Fruit fly (Drosophila melanogaster) whole organism: Measurements from ENCODE around the gene CG33111.

Experiments
- CG8478 ChIP-seq: fragments of >200 bp; optimal IDR thresholded peaks from 2 replicates; lab custom pipeline; 2018; ENCODE audit warnings: inconsistent platforms
- Dll ChIP-seq: fragments of >200 bp; optimal IDR thresholded peaks from 2 replicates; lab custom pipeline; 2017
- EcR ChIP-seq, 2 experiments: fragments of >200 bp; optimal IDR thresholded peaks; 2 replicates each; lab custom pipeline; 2017; ENCODE audit warnings: missing biosample characterization in 2 of 2, missing genetic modification characterization in 2 of 2, missing genetic modification reagents in 2 of 2
- psq ChIP-seq: fragments of >200 bp; optimal IDR thresholded peaks from 2 replicates; lab custom pipeline; 2017
- usp ChIP-seq: fragments of >200 bp; optimal IDR thresholded peaks from 2 replicates; lab custom pipeline; 2017; ENCODE audit warnings: missing biosample characterization, missing genetic modification characterization, mixed read lengths

DNA sequence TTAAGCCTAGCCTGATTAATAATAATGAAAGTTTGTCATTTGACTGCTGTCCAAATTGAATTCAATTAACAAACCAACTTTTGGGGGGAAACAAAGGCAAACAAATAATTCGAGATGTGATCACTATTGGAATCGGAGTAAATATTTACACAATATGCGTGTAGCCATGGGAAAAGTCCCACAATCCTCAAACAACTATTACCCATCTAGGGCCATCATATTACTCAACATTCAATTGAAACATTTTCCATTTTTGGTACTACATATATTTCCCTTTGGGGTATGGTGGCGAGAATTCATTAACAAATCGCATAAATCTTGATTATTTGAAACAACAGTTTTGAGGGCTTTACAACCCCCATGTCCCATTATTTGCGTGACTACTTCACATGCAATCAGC is 48.2 kb upstream of the CG33111 start:
- TF ChIP-seq usp (no peak), CG8478 (lab: Kevin White, UChicago) (no peak), psq (lab: Kevin White, UChicago) (no peak), Dll (lab: Kevin White, UChicago) (no peak), EcR (GFP tag; optimal IDR thresholded peaks at IDR 0.05; lab: Kevin White, UChicago) (no peak)
